Worm (Caenorhabditis elegans) whole organism, early embryonic: ENCODE results near the gene Y57G11C.36.

Source experiments
- B0310.2 ChIP-seq: sonication (generic microtip); optimal IDR thresholded peaks from 2 replicates; lab custom pipeline; 2016; ENCODE audit warnings: mild to moderate bottlenecking, missing genetic modification characterization, missing compliant biosample characterization
- F13C5.2 ChIP-seq: sonication (generic microtip); optimal IDR thresholded peaks from 2 replicates; lab custom pipeline; 2017; ENCODE audit warnings: mild to moderate bottlenecking, missing genetic modification characterization, inconsistent platforms, missing compliant biosample characterization
- aly-1 ChIP-seq: sonication (generic microtip); optimal IDR thresholded peaks from 2 replicates; lab custom pipeline; 2016; ENCODE audit warnings: missing genetic modification characterization, missing compliant biosample characterization
- ama-1 ChIP-seq: fragments of 150-350 bp; optimal IDR thresholded peaks from 2 replicates; lab custom pipeline; 2014
- ceh-13 ChIP-seq: fragments of 200-800 bp; sonication (Bioruptor generic); optimal IDR thresholded peaks from 2 replicates; lab custom pipeline; 2018; ENCODE audit warnings: mild to moderate bottlenecking, missing genetic modification characterization, missing compliant biosample characterization
- ceh-36 ChIP-seq: sonication (generic microtip); optimal IDR thresholded peaks from 2 replicates; lab custom pipeline; 2016; ENCODE audit warnings: missing genetic modification characterization, inconsistent platforms, missing compliant biosample characterization
- ets-7 ChIP-seq: sonication (generic microtip); optimal IDR thresholded peaks from 2 replicates; lab custom pipeline; 2016; ENCODE audit warnings: missing genotype, missing genetic modification characterization, missing compliant biosample characterization
- flt-1 ChIP-seq: fragments of 200-800 bp; sonication (Bioruptor generic); IDR thresholded peaks from 2 replicates; pipeline ENCODE4 v1.3.6; 2022; ENCODE audit warnings: missing genetic modification characterization, missing compliant biosample characterization
- hmbx-1 ChIP-seq: sonication (generic microtip); optimal IDR thresholded peaks from 2 replicates; lab custom pipeline; 2016; ENCODE audit warnings: mild to moderate bottlenecking, missing genetic modification characterization, missing compliant biosample characterization
- hmg-4 ChIP-seq: fragments of 200-800 bp; sonication (Bioruptor generic); optimal IDR thresholded peaks from 2 replicates; lab custom pipeline; 2018; ENCODE audit warnings: mild to moderate bottlenecking, missing genetic modification characterization, missing compliant biosample characterization
- hnd-1 ChIP-seq: sonication (generic microtip); optimal IDR thresholded peaks from 2 replicates; lab custom pipeline; 2016; ENCODE audit warnings: missing genetic modification characterization, missing compliant biosample characterization
- pes-1 ChIP-seq: fragments of 200-800 bp; sonication (Bioruptor generic); IDR thresholded peaks from 2 replicates; pipeline ENCODE4 v1.3.6; 2022; ENCODE audit warnings: missing genetic modification reagents, missing genetic modification characterization, missing compliant biosample characterization
- scrt-1 ChIP-seq: fragments of 200-800 bp; sonication (Bioruptor generic); IDR thresholded peaks from 2 replicates; pipeline ENCODE4 v1.3.6; 2022; ENCODE audit warnings: missing genetic modification characterization, missing compliant biosample characterization
- sea-1 ChIP-seq: fragments of 200-800 bp; sonication (Bioruptor generic); conservative IDR thresholded peaks from 2 replicates; pipeline ENCODE4 v1.3.6; 2022; ENCODE audit warnings: missing genetic modification characterization, missing compliant biosample characterization
- tbx-11 ChIP-seq: fragments of 200-800 bp; sonication (Bioruptor generic); IDR thresholded peaks from 2 replicates; pipeline ENCODE4 v1.3.6; 2022; ENCODE audit warnings: missing genetic modification characterization, missing compliant biosample characterization
- tbx-37 ChIP-seq: fragments of 200-800 bp; sonication (Bioruptor generic); conservative IDR thresholded peaks from 2 replicates; pipeline ENCODE4 v1.3.6; 2022; ENCODE audit warnings: missing genetic modification reagents, missing genetic modification characterization, missing compliant biosample characterization
- tra-4 ChIP-seq: sonication (generic microtip); optimal IDR thresholded peaks from 2 replicates; lab custom pipeline; 2017; ENCODE audit warnings: missing genetic modification characterization, missing compliant biosample characterization

Gene Y57G11C.36

ce11 chrIV:14757786-14758185, 15.8 kb downstream of the Y57G11C.36 start:
- TF ChIP-seq scrt-1 (GFP tag; lab: Robert Waterston, UW) (no peak), tbx-11 (GFP tag; lab: Robert Waterston, UW) (no peak), hmg-4 (GFP tag; lab: Kevin White, UChicago) (no peak), sea-1 (no peak), F13C5.2 (no peak), ets-7 (tag; lab: Kevin White, UChicago) (no peak), ceh-13 (no peak), ceh-36 (tag; lab: Kevin White, UChicago) (no peak), hmbx-1 (tag; lab: Kevin White, UChicago) (no peak), hnd-1 (tag; lab: Kevin White, UChicago) (no peak), B0310.2 (tag; lab: Kevin White, UChicago) (no peak), pes-1 (GFP tag; lab: Robert Waterston, UW) (no peak), ama-1 (lab: Kevin White, UChicago) (no peak), flt-1 (GFP tag; lab: Robert Waterston, UW) (no peak), tbx-37 (GFP tag; lab: Robert Waterston, UW) (no peak), tra-4 (tag; lab: Kevin White, UChicago) (no peak), aly-1 (tag; lab: Kevin White, UChicago) (no peak)

ce11 chrIV:14754912-14755311, 18.7 kb downstream of the Y57G11C.36 start, which contains the start of gene Y57G11C.499:
Y57G11C.499 (minus strand) TSS chrIV:14754934.
- no peak for TF ChIP-seq sea-1

ce11 chrIV:14741926-14742325, 31.7 kb downstream of the Y57G11C.36 start:
- TF ChIP-seq pes-1 (GFP tag; lab: Robert Waterston, UW) (no peak), aly-1 (tag; lab: Kevin White, UChicago) (no peak), hmbx-1 (tag; lab: Kevin White, UChicago) (no peak), B0310.2 (tag; lab: Kevin White, UChicago) (no peak), ets-7 (tag; lab: Kevin White, UChicago) (no peak), ceh-36 (tag; lab: Kevin White, UChicago) (no peak), tbx-37 (GFP tag; lab: Robert Waterston, UW) (no peak), tra-4 (tag; lab: Kevin White, UChicago) (no peak), F13C5.2 (no peak), scrt-1 (GFP tag; lab: Robert Waterston, UW) (no peak), hmg-4 (GFP tag; lab: Kevin White, UChicago) (no peak), ama-1 (lab: Kevin White, UChicago) (no peak), hnd-1 (tag; lab: Kevin White, UChicago) (no peak)

- TF ChIP-seq F13C5.2 (no peak), hmg-4 (GFP tag; lab: Kevin White, UChicago) (no peak), tra-4 (tag; lab: Kevin White, UChicago) (no peak), tbx-37 (GFP tag; lab: Robert Waterston, UW) (no peak), pes-1 (GFP tag; lab: Robert Waterston, UW) (no peak), ceh-13 (no peak), sea-1 (no peak), tbx-11 (GFP tag; lab: Robert Waterston, UW) (no peak), hmbx-1 (tag; lab: Kevin White, UChicago) (no peak), scrt-1 (GFP tag; lab: Robert Waterston, UW) (no peak), ama-1 (lab: Kevin White, UChicago) (no peak), ets-7 (tag; lab: Kevin White, UChicago) (no peak), flt-1 (GFP tag; lab: Robert Waterston, UW) (no peak), ceh-36 (tag; lab: Kevin White, UChicago) (no peak), aly-1 (tag; lab: Kevin White, UChicago) (no peak), B0310.2 (tag; lab: Kevin White, UChicago) (no peak)
Observed at ce11 chrIV:14729272-14729671, 44.3 kb downstream of the Y57G11C.36 start.

- no peak for TF ChIP-seq tbx-37 (GFP tag; lab: Robert Waterston, UW)
- no peak for TF ChIP-seq pes-1 (GFP tag; lab: Robert Waterston, UW)
Observed at ce11 chrIV:14728225-14728624, 45.4 kb downstream of the Y57G11C.36 start, which contains the start of gene Y57G11C.42. Y57G11C.42 (plus strand) TSS chrIV:14728525.
